Worm (Caenorhabditis elegans) whole organism, L1 larva: Measurements from ENCODE around the gene C14E2.5.

Source experiments
- ces-1 ChIP-seq: fragments of 150-350 bp; optimal IDR thresholded peaks from 2 replicates; lab custom pipeline; 2014; ENCODE audit warnings: missing biosample characterization, missing genetic modification reagents, missing genetic modification characterization
- lin-13 ChIP-seq: fragments of 150-350 bp; optimal IDR thresholded peaks from 2 replicates; lab custom pipeline; 2014; ENCODE audit warnings: missing biosample characterization, missing genetic modification reagents, missing genetic modification characterization
- lin-39 ChIP-seq: fragments of 150-350 bp; optimal IDR thresholded peaks from 2 replicates; lab custom pipeline; 2014; ENCODE audit warnings: missing biosample characterization, missing genetic modification reagents, missing genetic modification characterization
- mep-1 ChIP-seq: fragments of 150-350 bp; optimal IDR thresholded peaks from 2 replicates; lab custom pipeline; 2014; ENCODE audit warnings: missing biosample characterization, missing genetic modification characterization
- pag-3 ChIP-seq: sonication (generic microtip); optimal IDR thresholded peaks from 2 replicates; lab custom pipeline; 2017; ENCODE audit warnings: missing genetic modification characterization, mild to moderate bottlenecking, missing compliant biosample characterization, antibody characterized with exemption, borderline replicate concordance; ENCODE audit not compliant: insufficient read depth
- ztf-11 ChIP-seq, 2 experiments: sonication (generic microtip); optimal IDR thresholded peaks; 2 replicates each; lab custom pipeline; 2016 to 2017; ENCODE audit warnings: missing genetic modification characterization in 2 of 2, missing biosample characterization in 1 of 2, missing compliant biosample characterization in 1 of 2
- ztf-4 ChIP-seq: fragments of 150-350 bp; optimal IDR thresholded peaks from 2 replicates; lab custom pipeline; 2014; ENCODE audit warnings: missing biosample characterization, missing genetic modification characterization

ce11 chrX:1848575-1848974, 23.4 kb upstream of the C14E2.5 start, which contains the start of gene ceh-41:
- TF ChIP-seq ces-1 (GFP tag; lab: Kevin White, UChicago) (no peak), pag-3 (tag; lab: Kevin White, UChicago) (no peak), lin-13 (GFP tag; lab: Kevin White, UChicago) (no peak), lin-39 (tag; lab: Kevin White, UChicago) (no peak), ztf-4 (tag; lab: Kevin White, UChicago) (no peak), mep-1 (tag; lab: Kevin White, UChicago) (no peak), ztf-11 (tag; optimal IDR thresholded peaks at IDR 0.05; lab: Kevin White, UChicago) (no peak)
